Worm (Caenorhabditis elegans): Measurements from ENCODE around the gene sad-1.

Gene sad-1

DNA sequence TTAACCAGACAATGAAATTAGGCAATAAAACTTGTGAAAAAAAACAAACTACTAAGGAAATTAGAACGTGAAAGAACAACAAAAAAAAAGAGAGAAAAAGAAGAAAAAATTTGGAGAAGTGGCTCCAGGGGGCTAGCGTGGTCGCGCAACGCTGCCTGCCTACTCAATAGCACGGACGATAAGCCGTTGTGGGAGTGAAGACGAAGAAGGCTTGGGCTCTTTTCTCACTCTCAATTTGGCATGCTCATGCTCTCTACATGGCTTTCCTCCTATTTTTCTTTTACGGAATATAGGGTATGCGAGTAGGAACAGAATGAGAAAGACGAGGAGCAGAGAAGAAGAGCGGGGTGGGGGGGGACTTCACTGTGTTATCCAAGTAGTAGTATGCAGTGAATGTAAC, 1.8 kb upstream of the sad-1 start (continued):
- TF ChIP-seq egl-13 (tag; optimal IDR thresholded peaks at IDR 0.05) (peak; percentile 22), ztf-11 (tag; optimal IDR thresholded peaks at IDR 0.05) (no peak), nhr-84 (tag; optimal IDR thresholded peaks at IDR 0.05) (no peak), nhr-77 (tag; optimal IDR thresholded peaks at IDR 0.05) (no peak), C34B4.2 (tag; optimal IDR thresholded peaks at IDR 0.05) (no peak), aly-2 (tag; optimal IDR thresholded peaks at IDR 0.05) (no peak), lin-14 (GFP tag; optimal IDR thresholded peaks at IDR 0.05) (peak; percentile 86), mep-1 (tag; optimal IDR thresholded peaks at IDR 0.05) (peak; percentile 23), nhr-71 (tag; optimal IDR thresholded peaks at IDR 0.05) (peak; percentile 46), zip-4 (GFP tag; optimal IDR thresholded peaks at IDR 0.05) (no peak), fkh-10 (GFP tag; optimal IDR thresholded peaks at IDR 0.05) (peak; percentile 44), sptf-1 (tag; optimal IDR thresholded peaks at IDR 0.05) (no peak), efl-3 (GFP tag; optimal IDR thresholded peaks at IDR 0.05) (no peak), unc-62 (GFP tag; optimal IDR thresholded peaks at IDR 0.05) (no peak), jun-1 (tag; optimal IDR thresholded peaks at IDR 0.05) (no peak), pqm-1 (tag; optimal IDR thresholded peaks at IDR 0.05) (no peak), nhr-19 (GFP tag; conservative IDR thresholded peaks at IDR 0.05) (no peak), tbx-2 (tag; optimal IDR thresholded peaks at IDR 0.05) (peak; percentile 28), hlh-4 (tag; optimal IDR thresholded peaks at IDR 0.05) (no peak), unc-30 (tag; optimal IDR thresholded peaks at IDR 0.05) (no peak), snu-23 (GFP tag; optimal IDR thresholded peaks at IDR 0.05) (peak; percentile 18), unc-130 (tag; optimal IDR thresholded peaks at IDR 0.05) (no peak), elt-3 (tag; optimal IDR thresholded peaks at IDR 0.05) (no peak), hlh-17 (GFP tag; optimal IDR thresholded peaks at IDR 0.05; ENCODE audit: borderline replicate concordance) (no peak), C16A3.4 (tag; optimal IDR thresholded peaks at IDR 0.05) (no peak), dsc-1 (tag; optimal IDR thresholded peaks at IDR 0.05) (peak; percentile 7), ceh-8 (GFP tag; optimal IDR thresholded peaks at IDR 0.05) (no peak), fkh-8 (tag; optimal IDR thresholded peaks at IDR 0.05) (peak; percentile 66), swsn-7 (tag; optimal IDR thresholded peaks at IDR 0.05) (peak; percentile 52), sup-37 (GFP tag; optimal IDR thresholded peaks at IDR 0.05) (no peak), dpl-1 (GFP tag; optimal IDR thresholded peaks at IDR 0.05) (no peak), ets-5 (GFP tag; IDR thresholded peaks at IDR 0.05) (no peak), nhr-85 (tag) (no peak), lsy-2 (tag; optimal IDR thresholded peaks at IDR 0.05) (peak; percentile 9 to 51), vab-15 (tag; optimal IDR thresholded peaks at IDR 0.05) (no peak), F16B12.6 (tag; optimal IDR thresholded peaks at IDR 0.05) (no peak), unc-86 (tag; optimal IDR thresholded peaks at IDR 0.05) (peak; percentile 33), nhr-237 (tag; optimal IDR thresholded peaks at IDR 0.05) (no peak), C04F5.9 (tag; optimal IDR thresholded peaks at IDR 0.05) (no peak), ztf-4 (tag; optimal IDR thresholded peaks at IDR 0.05) (no peak), egl-27 (tag; optimal IDR thresholded peaks at IDR 0.05) (no peak), aha-1 (tag; optimal IDR thresholded peaks at IDR 0.05) (no peak)

DNA sequence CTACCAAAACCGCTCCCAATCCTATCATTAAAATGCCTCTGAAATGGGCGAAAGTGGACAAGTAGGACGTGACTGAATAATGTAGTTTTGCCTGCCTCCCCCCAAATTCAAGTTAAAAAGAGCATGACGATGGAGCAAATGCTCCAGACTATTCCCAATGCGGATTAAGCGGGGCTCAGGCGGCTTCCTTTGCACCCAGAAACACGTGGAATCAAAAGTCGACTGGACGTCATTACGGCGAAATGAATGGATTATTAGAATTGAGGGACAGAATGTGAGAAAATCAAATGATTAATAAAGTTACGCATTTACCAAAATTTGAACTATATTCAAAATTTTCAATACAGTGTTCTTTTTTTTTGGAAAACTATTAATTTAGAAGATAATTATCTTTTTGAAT, 545 bp downstream of the sad-1 start:
- TF ChIP-seq nhr-90 (tag; optimal IDR thresholded peaks at IDR 0.05; ENCODE audit: poor library complexity): no peak
- no peak for TF ChIP-seq zag-1 (tag; optimal IDR thresholded peaks at IDR 0.05)
- no peak for TF ChIP-seq ama-1 (optimal IDR thresholded peaks at IDR 0.05)
- no peak for TF ChIP-seq vab-15 (tag; optimal IDR thresholded peaks at IDR 0.05)
- TF ChIP-seq ceh-63 (GFP tag; optimal IDR thresholded peaks at IDR 0.05): no peak
- TF ChIP-seq nhr-237 (tag; optimal IDR thresholded peaks at IDR 0.05): no peak
- TF ChIP-seq sptf-1 (tag; optimal IDR thresholded peaks at IDR 0.05): no peak
- TF ChIP-seq C16A3.4 (tag; optimal IDR thresholded peaks at IDR 0.05): no peak
- TF ChIP-seq grh-1 (GFP tag; IDR thresholded peaks at IDR 0.05): no peak
- no peak for TF ChIP-seq swsn-7 (tag; optimal IDR thresholded peaks at IDR 0.05)
- TF ChIP-seq lir-3 (tag; optimal IDR thresholded peaks at IDR 0.05; ENCODE audit: poor library complexity): no peak
- TF ChIP-seq nhr-71 (tag; optimal IDR thresholded peaks at IDR 0.05): peak; percentile 46
- TF ChIP-seq egl-13 (tag; optimal IDR thresholded peaks at IDR 0.05): no peak
- no peak for TF ChIP-seq pag-3 (tag; optimal IDR thresholded peaks at IDR 0.05; ENCODE audit: borderline replicate concordance, insufficient read depth)
- TF ChIP-seq ces-1 (GFP tag; optimal IDR thresholded peaks at IDR 0.05): no peak
- no peak for TF ChIP-seq snu-23 (GFP tag; optimal IDR thresholded peaks at IDR 0.05)
- TF ChIP-seq C34B4.2 (tag; optimal IDR thresholded peaks at IDR 0.05): no peak
- no peak for TF ChIP-seq sup-37 (GFP tag; optimal IDR thresholded peaks at IDR 0.05)
- TF ChIP-seq mep-1 (tag; optimal IDR thresholded peaks at IDR 0.05): no peak
- no peak for TF ChIP-seq efl-3 (GFP tag; optimal IDR thresholded peaks at IDR 0.05)
- TF ChIP-seq lin-14 (GFP tag; optimal IDR thresholded peaks at IDR 0.05): peak; percentile 47
- TF ChIP-seq lin-39 (tag; optimal IDR thresholded peaks at IDR 0.05): no peak
- TF ChIP-seq xbp-1 (tag; optimal IDR thresholded peaks at IDR 0.05): no peak
- peak; percentile 81 for TF ChIP-seq dsc-1 (tag; optimal IDR thresholded peaks at IDR 0.05)
